Fruit fly (Drosophila melanogaster) whole organism, pupa: ENCODE measurements around the gene Idh3b.

Experiments
- CG10348 ChIP-seq: fragments of 200-800 bp; sonication (Bioruptor generic); IDR thresholded peaks from 2 replicates; pipeline ENCODE4 v1.3.6; 2022; ENCODE audit warnings: missing biosample characterization, missing genetic modification characterization
- CG13204 ChIP-seq: fragments of 200-800 bp; sonication (Bioruptor generic); optimal IDR thresholded peaks from 2 replicates; lab custom pipeline; 2018; ENCODE audit warnings: missing biosample characterization, mild to moderate bottlenecking, missing genetic modification characterization, moderate library complexity
- CG15710 ChIP-seq: fragments of 200-800 bp; sonication (Bioruptor generic); optimal IDR thresholded peaks from 2 replicates; lab custom pipeline; 2018; ENCODE audit warnings: missing biosample characterization, mild to moderate bottlenecking, missing genetic modification characterization, moderate library complexity
- CG17806 ChIP-seq: fragments of 200-800 bp; sonication (Bioruptor generic); optimal IDR thresholded peaks from 2 replicates; lab custom pipeline; 2018; ENCODE audit warnings: missing biosample characterization, mild to moderate bottlenecking, missing genetic modification characterization, moderate library complexity
- CG32121 ChIP-seq: fragments of 200-800 bp; sonication (Bioruptor generic); IDR thresholded peaks from 2 replicates; pipeline ENCODE4 v1.3.6; 2022; ENCODE audit warnings: missing biosample characterization, missing genetic modification characterization
- CG34367 ChIP-seq: fragments of 200-800 bp; sonication (Bioruptor generic); optimal IDR thresholded peaks from 2 replicates; lab custom pipeline; 2018; ENCODE audit warnings: missing biosample characterization, mild to moderate bottlenecking, missing genetic modification characterization
- CG8159 ChIP-seq: fragments of 200-800 bp; sonication (Bioruptor generic); optimal IDR thresholded peaks from 3 replicates; lab custom pipeline; 2018; ENCODE audit warnings: missing biosample characterization, mild to moderate bottlenecking, missing genetic modification characterization, moderate library complexity
- D1 ChIP-seq: fragments of 200-800 bp; sonication (Bioruptor generic); optimal IDR thresholded peaks from 2 replicates; lab custom pipeline; 2018; ENCODE audit warnings: missing biosample characterization, mild to moderate bottlenecking, missing genetic modification characterization, moderate library complexity
- EcR ChIP-seq: fragments of 200-800 bp; sonication (Bioruptor generic); optimal IDR thresholded peaks from 3 replicates; lab custom pipeline; 2019; ENCODE audit warnings: missing biosample characterization, missing genetic modification characterization, mild to moderate bottlenecking, moderate library complexity, missing genetic modification reagents
- Ets98B ChIP-seq: fragments of 200-800 bp; sonication (Bioruptor generic); IDR thresholded peaks from 2 replicates; pipeline ENCODE4 v1.3.6; 2022; ENCODE audit warnings: missing biosample characterization, missing genetic modification characterization
- Pif1A ChIP-seq: fragments of 200-800 bp; sonication (Bioruptor generic); optimal IDR thresholded peaks from 3 replicates; lab custom pipeline; 2016; ENCODE audit warnings: missing biosample characterization, missing genetic modification characterization
- Snoo ChIP-seq: fragments of 200-800 bp; sonication (Bioruptor generic); optimal IDR thresholded peaks from 3 replicates; lab custom pipeline; 2017; ENCODE audit warnings: missing biosample characterization, mild to moderate bottlenecking, missing genetic modification characterization, inconsistent platforms
- gl ChIP-seq: fragments of 200-800 bp; sonication (Bioruptor generic); optimal IDR thresholded peaks from 2 replicates; lab custom pipeline; 2018; ENCODE audit warnings: missing biosample characterization, mild to moderate bottlenecking, missing genetic modification characterization
- rn ChIP-seq: fragments of 200-800 bp; sonication (Bioruptor generic); IDR thresholded peaks from 2 replicates; pipeline ENCODE4 v1.3.6; 2022; ENCODE audit warnings: missing biosample characterization, missing genetic modification characterization

DNA sequence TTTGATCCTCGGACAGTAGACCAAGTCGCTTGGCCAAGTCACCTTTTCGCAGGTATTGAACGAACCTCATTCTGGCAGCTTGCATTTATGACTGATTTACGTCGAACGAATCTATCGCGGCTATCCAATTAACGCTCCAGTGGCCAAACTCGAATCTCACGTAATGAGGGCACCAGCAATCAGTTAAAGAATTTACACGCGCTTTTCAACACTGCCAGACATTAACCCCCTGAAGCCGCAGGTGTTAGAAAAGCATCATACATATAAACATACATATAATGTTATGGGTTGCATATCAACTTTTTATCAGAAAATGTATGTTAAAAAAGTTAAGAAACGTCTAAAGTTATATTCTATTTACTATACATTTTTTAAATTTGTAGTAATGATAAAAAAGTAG lies 6.1 kb upstream of the Idh3b start, which contains the start of gene CG6028:
- TF ChIP-seq CG13204: no peak
- no peak for TF ChIP-seq EcR (GFP tag; lab: Kevin White, UChicago)
- TF ChIP-seq Pif1A (GFP tag; lab: Kevin White, UChicago): no peak
- no peak for TF ChIP-seq CG8159 (tag; lab: Kevin White, UChicago)
- TF ChIP-seq rn (GFP tag; lab: Robert Waterston, UW): no peak
- TF ChIP-seq CG17806 (tag; lab: Kevin White, UChicago): peak; percentile 6
- peak; percentile 14 for TF ChIP-seq Snoo (tag; lab: Kevin White, UChicago)
- TF ChIP-seq gl: no peak
- no peak for TF ChIP-seq CG15710 (tag; lab: Kevin White, UChicago)
- no peak for TF ChIP-seq CG34367 (tag; lab: Kevin White, UChicago)
- TF ChIP-seq CG10348 (GFP tag; lab: Robert Waterston, UW): no peak
- TF ChIP-seq Ets98B (GFP tag; lab: Robert Waterston, UW): peak; percentile 28; the same call in 1 of the 2 replicates
- no peak for TF ChIP-seq CG32121 (GFP tag; lab: Robert Waterston, UW)
- no peak for TF ChIP-seq D1 (tag; lab: Kevin White, UChicago)
